Worm (Caenorhabditis elegans): ENCODE data around the gene Y39G8B.9.
A peak's percentile ranks its signal among the peaks of the same experiment; 100 is the strongest.

Gene Y39G8B.9

DNA sequence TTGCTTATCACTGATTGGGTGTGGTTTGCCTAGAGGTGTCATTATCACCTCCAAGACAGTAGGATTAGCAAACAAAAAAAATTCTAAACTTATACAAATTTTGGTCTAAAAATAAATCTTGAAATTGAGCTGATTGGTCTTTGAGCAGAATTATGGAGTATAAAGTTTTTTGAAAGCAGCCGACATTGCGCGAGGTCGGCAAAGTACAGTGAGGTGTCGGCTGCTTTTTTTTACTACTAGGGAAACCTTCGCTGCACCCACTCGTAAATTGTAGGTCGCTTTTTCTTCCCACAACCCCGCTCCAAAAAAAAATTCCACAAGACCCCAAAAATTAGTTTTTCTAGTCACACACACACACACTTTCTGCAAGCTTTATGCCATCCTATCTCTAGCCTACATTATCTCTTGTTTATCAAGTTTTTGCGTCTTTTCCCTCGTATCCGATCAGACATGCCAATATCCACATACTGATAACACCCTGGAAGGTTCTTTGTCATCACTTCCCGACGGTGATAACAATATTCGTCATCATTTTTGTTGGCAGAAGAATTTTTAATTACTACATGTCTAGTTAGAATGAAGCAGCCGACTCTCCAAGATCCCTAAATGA lies 22.8 kb downstream of the Y39G8B.9 start:
- no peak for TF ChIP-seq B0019.2 (GFP tag; conservative IDR thresholded peaks at IDR 0.05)
- no peak for TF ChIP-seq snpc-4 (GFP tag; optimal IDR thresholded peaks at IDR 0.05)
- TF ChIP-seq snpc-4 (tag; optimal IDR thresholded peaks at IDR 0.05): peak in 3 of 4 experiments; percentile 74 to 78 (median 76)
- TF ChIP-seq ccch-3 (GFP tag; optimal IDR thresholded peaks at IDR 0.05): no peak

- TF ChIP-seq attf-3 (GFP tag; conservative IDR thresholded peaks at IDR 0.05) (no peak), aptf-2 (GFP tag; conservative IDR thresholded peaks at IDR 0.05) (no peak), unc-62 (GFP tag; optimal IDR thresholded peaks at IDR 0.05) (no peak), snpc-4 (GFP tag; optimal IDR thresholded peaks at IDR 0.05) (no peak), snpc-4 (tag; optimal IDR thresholded peaks at IDR 0.05) (no peak), nfya-2 (GFP tag; IDR thresholded peaks at IDR 0.05) (no peak), F49E8.2 (tag; optimal IDR thresholded peaks at IDR 0.05; ENCODE audit: insufficient read depth) (no peak), let-607 (tag; optimal IDR thresholded peaks at IDR 0.05) (no peak), ztf-6 (GFP tag; IDR thresholded peaks at IDR 0.05) (no peak), fkh-3 (tag; optimal IDR thresholded peaks at IDR 0.05) (no peak), T26A5.8 (tag; optimal IDR thresholded peaks at IDR 0.05) (no peak), pha-4 (tag; optimal IDR thresholded peaks at IDR 0.05) (no peak)
These were observed 23.6 kb downstream of the Y39G8B.9 start for ce11 chrII:14004770-14005169.

ce11 chrII:14005183-14005582 lies 24.0 kb downstream of the Y39G8B.9 start:
- TF ChIP-seq ceh-27 (GFP tag; optimal IDR thresholded peaks at IDR 0.05) (no peak), hmg-1.2 (GFP tag; IDR thresholded peaks at IDR 0.05) (peak; percentile 62)

DNA sequence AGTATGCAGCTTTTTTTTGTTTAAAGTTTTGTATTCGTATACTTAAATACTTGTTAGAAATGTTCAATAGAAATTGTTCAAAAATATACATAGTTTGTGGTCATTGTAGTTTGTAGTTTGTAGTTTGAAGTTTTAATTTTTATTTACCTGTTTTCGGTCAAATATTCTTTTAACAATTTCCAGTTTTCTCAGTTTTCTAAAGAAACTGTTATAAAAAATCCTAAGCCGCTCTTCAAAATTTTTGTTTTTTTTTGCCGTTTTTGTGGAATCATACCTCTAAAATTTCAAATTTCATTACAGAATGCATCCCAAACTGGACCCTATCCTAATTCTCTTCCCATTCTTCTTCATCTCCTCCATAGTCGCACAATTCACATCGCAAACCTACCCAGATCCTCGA lies 25.0 kb downstream of the Y39G8B.9 start, which contains the start of gene F01D5.6:
Gene F01D5.6, plus strand, starts transcription at position 301 of the 400 bp plus-strand sequence.
- TF ChIP-seq hmg-1.2 (GFP tag; IDR thresholded peaks at IDR 0.05) (no peak), ceh-91 (GFP tag; IDR thresholded peaks at IDR 0.05) (no peak), let-607 (tag; optimal IDR thresholded peaks at IDR 0.05) (no peak), F22D6.2 (tag; optimal IDR thresholded peaks at IDR 0.05) (no peak), rec-8 (tag; optimal IDR thresholded peaks at IDR 0.05) (no peak)

ce11 chrII:14008359-14008758 lies 27.2 kb downstream of the Y39G8B.9 start, which contains the start of gene F01D5.7:
Gene F01D5.7, plus strand, starts transcription at chrII:14008659.
- TF ChIP-seq atf-7 (tag; optimal IDR thresholded peaks at IDR 0.05) (no peak), snpc-1.1 (tag; optimal IDR thresholded peaks at IDR 0.05; ENCODE audit: insufficient read depth) (no peak), C17E4.6 (GFP tag; IDR thresholded peaks at IDR 0.05) (no peak), sea-2 (GFP tag; IDR thresholded peaks at IDR 0.05) (no peak), attf-6 (GFP tag; IDR thresholded peaks at IDR 0.05) (no peak), hlh-12 (tag; optimal IDR thresholded peaks at IDR 0.05) (no peak), F57A8.1 (GFP tag; optimal IDR thresholded peaks at IDR 0.05) (no peak), Y53G8AR.9 (GFP tag; conservative IDR thresholded peaks at IDR 0.05) (no peak), tbx-9 (tag; optimal IDR thresholded peaks at IDR 0.05; ENCODE audit: borderline replicate concordance) (no peak), F55B11.4 (tag; optimal IDR thresholded peaks at IDR 0.05; ENCODE audit: borderline replicate concordance, insufficient read depth) (no peak), rpc-1 (optimal IDR thresholded peaks at IDR 0.05) (no peak), rpc-1 (tag; optimal IDR thresholded peaks at IDR 0.05) (no peak), ztf-25 (GFP tag; IDR thresholded peaks at IDR 0.05) (no peak), ets-4 (GFP tag; optimal IDR thresholded peaks at IDR 0.05) (no peak), egl-44 (GFP tag; IDR thresholded peaks at IDR 0.05) (no peak), hlh-26 (GFP tag; conservative IDR thresholded peaks at IDR 0.05) (no peak), F33H1.4 (GFP tag; IDR thresholded peaks at IDR 0.05) (no peak)

Data from whole organism, young adult.